Fruit fly (Drosophila melanogaster): ENCODE data around the gene CG17470.

The CG17470 gene

dm6 chr2L:20645394-20645869 is 2.4 kb upstream of the CG17470 start, which contains the start of the genes phr6-4 and CG2608:
TSS of gene phr6-4 (minus strand) at chr2L:20645791.
TSS of gene CG2608 (plus strand) at chr2L:20645822.
- TF ChIP-seq CG17801 (GFP tag; optimal IDR thresholded peaks at IDR 0.05; ENCODE audit: partially characterized antibody), result peak; percentile 92

- TF ChIP-seq CG17801 (GFP tag; optimal IDR thresholded peaks at IDR 0.05; ENCODE audit: partially characterized antibody), result no peak
These were observed 2.4 kb downstream of the CG17470 start, which contains the start of gene Sfp38D for dm6 chr2L:20640617-20641016. TSS of gene Sfp38D (plus strand) at chr2L:20640917.

- no peak for TF ChIP-seq CG17801 (GFP tag; optimal IDR thresholded peaks at IDR 0.05; ENCODE audit: partially characterized antibody)
These were observed 3.2 kb downstream of the CG17470 start, which contains the start of gene CG31680 for dm6 chr2L:20639821-20640220. TSS of gene CG31680 (plus strand) at chr2L:20640121.

- no peak for TF ChIP-seq CG17801 (GFP tag; optimal IDR thresholded peaks at IDR 0.05; ENCODE audit: partially characterized antibody)
These were observed 4.6 kb downstream of the CG17470 start for dm6 chr2L:20638413-20638812.

- no peak for TF ChIP-seq CG17801 (GFP tag; optimal IDR thresholded peaks at IDR 0.05; ENCODE audit: partially characterized antibody)
These were observed 8.8 kb downstream of the CG17470 start, which contains the start of gene CG17472 for dm6 chr2L:20634215-20634614. TSS of gene CG17472 (plus strand) at chr2L:20634515.

- TF ChIP-seq CG17801 (GFP tag; optimal IDR thresholded peaks at IDR 0.05; ENCODE audit: partially characterized antibody), result no peak
These were observed 28.8 kb downstream of the CG17470 start, which contains the start of gene CG15475 for dm6 chr2L:20614222-20614621. TSS of gene CG15475 (plus strand) at chr2L:20614522.

- TF ChIP-seq CG17801 (GFP tag; optimal IDR thresholded peaks at IDR 0.05; ENCODE audit: partially characterized antibody), result no peak
These were observed 38.9 kb downstream of the CG17470 start, which contains the start of gene CG31677 for dm6 chr2L:20604096-20604495. TSS of gene CG31677 (minus strand) at chr2L:20604196.

dm6 chr2L:20601282-20601681 is 41.8 kb downstream of the CG17470 start:
- no peak for TF ChIP-seq CG17801 (GFP tag; optimal IDR thresholded peaks at IDR 0.05; ENCODE audit: partially characterized antibody)

- no peak for TF ChIP-seq CG17801 (GFP tag; optimal IDR thresholded peaks at IDR 0.05; ENCODE audit: partially characterized antibody)
These were observed 45.3 kb downstream of the CG17470 start for dm6 chr2L:20597744-20598143.

All from ovary, adult (tissue).